Worm (Caenorhabditis elegans): Measurements from ENCODE around the gene C50C3.19.

DNA sequence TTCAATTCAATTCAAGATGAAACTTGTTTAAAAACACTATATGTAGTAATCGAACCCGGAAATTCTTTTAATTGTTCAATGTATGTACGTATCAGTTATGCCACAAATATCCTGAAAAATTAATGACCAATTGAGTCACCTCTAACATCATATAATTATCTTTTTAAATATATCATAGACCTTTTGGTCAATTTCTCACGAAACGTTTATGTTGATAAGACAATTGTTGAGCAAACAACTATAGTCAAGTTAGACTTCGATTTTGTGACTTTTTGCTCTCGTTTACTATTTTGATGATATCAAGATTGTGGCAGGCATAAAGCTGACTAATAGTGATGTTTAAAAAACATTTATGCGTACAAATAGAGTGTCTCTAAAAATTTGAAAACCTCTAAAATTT is 49.6 kb downstream of the C50C3.19 start:
- TF ChIP-seq ama-1 (optimal IDR thresholded peaks at IDR 0.05) (no peak), ama-1 (GFP tag; optimal IDR thresholded peaks at IDR 0.05) (no peak), lin-35 (GFP tag; optimal IDR thresholded peaks at IDR 0.05) (no peak), unc-62 (GFP tag; optimal IDR thresholded peaks at IDR 0.05) (no peak), mel-28 (tag; optimal IDR thresholded peaks at IDR 0.05; ENCODE audit: borderline replicate concordance) (no peak), F23B12.7 (tag; optimal IDR thresholded peaks at IDR 0.05; ENCODE audit: insufficient read depth) (no peak)

Measured in whole organism, young adult.